Worm (Caenorhabditis elegans): Measurements from ENCODE around the gene Y116A8B.4.

Y116A8B.4 gene

DNA sequence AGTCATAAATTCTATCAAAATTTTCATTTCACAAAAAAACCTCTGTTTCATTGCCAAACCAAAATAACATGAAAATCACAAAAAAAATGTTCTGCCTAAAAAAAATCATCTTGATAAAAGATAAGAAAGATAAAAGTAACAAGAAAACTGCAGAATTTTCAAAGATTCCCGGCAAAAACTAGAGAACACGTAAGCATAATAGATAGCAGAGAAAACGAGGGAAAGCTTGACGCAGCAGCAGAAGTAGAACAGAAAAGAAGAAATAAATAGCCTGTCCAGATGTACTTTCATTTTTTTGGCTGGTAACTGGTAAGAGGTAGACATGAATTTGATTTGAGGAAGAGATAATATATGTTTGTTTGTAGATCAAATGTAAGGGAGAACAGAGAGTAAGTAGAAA lies 12.8 kb upstream of the Y116A8B.4 start:
- TF ChIP-seq ets-7 (tag; optimal IDR thresholded peaks at IDR 0.05) (no peak), tbx-11 (GFP tag; IDR thresholded peaks at IDR 0.05) (no peak), aly-1 (tag; optimal IDR thresholded peaks at IDR 0.05) (no peak)

DNA sequence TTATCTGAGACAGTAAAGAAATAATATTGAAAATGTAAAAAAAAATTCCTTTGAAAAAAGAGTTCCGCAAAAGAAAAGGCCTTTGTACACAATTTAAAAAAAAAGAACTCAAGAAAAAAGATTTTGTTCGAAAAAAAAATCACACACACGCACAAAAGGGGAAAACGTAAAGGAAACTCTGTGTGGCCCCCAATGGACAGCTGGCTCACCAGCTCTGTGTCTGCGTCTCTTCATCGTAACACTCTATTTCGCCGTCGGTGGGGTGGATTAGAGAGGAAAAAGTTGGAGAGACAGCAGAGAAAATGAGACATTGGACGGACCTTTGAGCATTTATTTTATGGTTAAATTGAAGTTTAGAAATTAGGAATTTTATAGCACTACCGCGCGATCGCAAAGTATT lies 8.5 kb upstream of the Y116A8B.4 start:
- no peak for TF ChIP-seq flt-1 (GFP tag; IDR thresholded peaks at IDR 0.05)
- TF ChIP-seq tbx-37 (GFP tag; conservative IDR thresholded peaks at IDR 0.05), result no peak
- no peak for TF ChIP-seq hmbx-1 (tag; optimal IDR thresholded peaks at IDR 0.05)
- no peak for TF ChIP-seq tra-4 (tag; optimal IDR thresholded peaks at IDR 0.05)
- no peak for TF ChIP-seq ceh-13 (GFP tag; optimal IDR thresholded peaks at IDR 0.05)
- no peak for TF ChIP-seq ets-7 (tag; optimal IDR thresholded peaks at IDR 0.05)
- no peak for TF ChIP-seq B0310.2 (tag; optimal IDR thresholded peaks at IDR 0.05)
- TF ChIP-seq ama-1 (optimal IDR thresholded peaks at IDR 0.05), result no peak
- TF ChIP-seq scrt-1 (GFP tag; IDR thresholded peaks at IDR 0.05), result no peak
- no peak for TF ChIP-seq hnd-1 (tag; optimal IDR thresholded peaks at IDR 0.05)
- TF ChIP-seq aly-1 (tag; optimal IDR thresholded peaks at IDR 0.05), result no peak
- TF ChIP-seq hmg-4 (GFP tag; optimal IDR thresholded peaks at IDR 0.05), result no peak
- no peak for TF ChIP-seq tbx-11 (GFP tag; IDR thresholded peaks at IDR 0.05)
- no peak for TF ChIP-seq sea-1 (GFP tag; conservative IDR thresholded peaks at IDR 0.05)

DNA sequence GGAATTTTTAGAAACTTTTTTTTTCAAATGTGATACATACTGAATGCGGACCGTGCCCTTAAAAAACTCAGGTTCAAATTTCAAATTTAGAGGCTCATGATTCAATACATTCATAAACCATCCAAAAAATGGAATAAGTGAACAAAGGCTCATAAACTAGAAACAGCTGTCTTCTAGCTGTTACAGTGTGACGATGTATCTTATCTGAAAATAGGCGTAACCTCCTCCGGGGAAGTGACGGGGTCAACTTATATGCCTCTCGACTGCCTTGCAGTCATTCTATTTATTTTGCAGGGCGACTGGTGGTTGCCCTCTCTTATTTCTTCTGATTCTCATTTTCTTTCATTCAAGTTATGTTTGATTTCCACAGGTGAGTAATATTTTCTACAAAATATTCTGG lies 7.5 kb upstream of the Y116A8B.4 start, which contains the start of gene Y116A8B.1:
Y116A8B.1 (plus strand) TSS at position 301 of the 400 bp plus-strand sequence.
- TF ChIP-seq hmbx-1 (tag; optimal IDR thresholded peaks at IDR 0.05) (no peak), flt-1 (GFP tag; IDR thresholded peaks at IDR 0.05) (no peak), tra-4 (tag; optimal IDR thresholded peaks at IDR 0.05) (no peak), ceh-36 (tag; optimal IDR thresholded peaks at IDR 0.05) (no peak), ceh-13 (GFP tag; optimal IDR thresholded peaks at IDR 0.05) (no peak), tbx-11 (GFP tag; IDR thresholded peaks at IDR 0.05) (no peak), F13C5.2 (tag; optimal IDR thresholded peaks at IDR 0.05) (no peak), scrt-1 (GFP tag; IDR thresholded peaks at IDR 0.05) (no peak), sea-1 (GFP tag; conservative IDR thresholded peaks at IDR 0.05) (no peak), aly-1 (tag; optimal IDR thresholded peaks at IDR 0.05) (no peak), tbx-37 (GFP tag; conservative IDR thresholded peaks at IDR 0.05) (no peak), ets-7 (tag; optimal IDR thresholded peaks at IDR 0.05) (no peak), pes-1 (GFP tag; IDR thresholded peaks at IDR 0.05) (no peak), hnd-1 (tag; optimal IDR thresholded peaks at IDR 0.05) (no peak), hmg-4 (GFP tag; optimal IDR thresholded peaks at IDR 0.05) (no peak), B0310.2 (tag; optimal IDR thresholded peaks at IDR 0.05) (no peak), ama-1 (optimal IDR thresholded peaks at IDR 0.05) (no peak)

DNA sequence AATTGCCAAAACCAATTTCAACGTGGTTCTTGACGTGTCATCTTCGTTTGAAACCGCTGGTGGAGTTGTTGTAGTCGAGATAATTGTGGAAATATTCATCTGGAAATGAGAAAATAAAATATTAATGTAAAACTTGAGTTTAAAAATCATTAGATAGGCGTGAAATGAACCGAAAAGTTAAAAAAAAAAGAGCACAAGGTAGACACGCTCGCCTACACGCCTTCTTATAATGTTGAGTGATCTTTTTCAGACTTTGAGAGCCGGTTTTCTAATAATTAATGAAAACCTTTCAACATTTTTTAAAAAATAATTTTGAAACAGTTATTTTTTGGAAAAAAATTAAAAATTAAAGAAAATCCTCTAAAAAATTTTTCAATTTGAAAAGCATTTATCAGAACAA lies 7.4 kb downstream of the Y116A8B.4 start, which contains the start of gene npr-32:
npr-32 (minus strand) TSS at position 101 of the 400 bp plus-strand sequence.
- TF ChIP-seq tra-4 (tag; optimal IDR thresholded peaks at IDR 0.05) (no peak), B0310.2 (tag; optimal IDR thresholded peaks at IDR 0.05) (no peak), scrt-1 (GFP tag; IDR thresholded peaks at IDR 0.05) (no peak), flt-1 (GFP tag; IDR thresholded peaks at IDR 0.05) (no peak), ceh-36 (tag; optimal IDR thresholded peaks at IDR 0.05) (no peak), hmbx-1 (tag; optimal IDR thresholded peaks at IDR 0.05) (no peak), ama-1 (optimal IDR thresholded peaks at IDR 0.05) (no peak), hnd-1 (tag; optimal IDR thresholded peaks at IDR 0.05) (no peak), aly-1 (tag; optimal IDR thresholded peaks at IDR 0.05) (no peak), hmg-4 (GFP tag; optimal IDR thresholded peaks at IDR 0.05) (no peak), F13C5.2 (tag; optimal IDR thresholded peaks at IDR 0.05) (no peak), tbx-37 (GFP tag; conservative IDR thresholded peaks at IDR 0.05) (no peak), pes-1 (GFP tag; IDR thresholded peaks at IDR 0.05) (no peak), sea-1 (GFP tag; conservative IDR thresholded peaks at IDR 0.05) (no peak), ceh-13 (GFP tag; optimal IDR thresholded peaks at IDR 0.05) (no peak)

DNA sequence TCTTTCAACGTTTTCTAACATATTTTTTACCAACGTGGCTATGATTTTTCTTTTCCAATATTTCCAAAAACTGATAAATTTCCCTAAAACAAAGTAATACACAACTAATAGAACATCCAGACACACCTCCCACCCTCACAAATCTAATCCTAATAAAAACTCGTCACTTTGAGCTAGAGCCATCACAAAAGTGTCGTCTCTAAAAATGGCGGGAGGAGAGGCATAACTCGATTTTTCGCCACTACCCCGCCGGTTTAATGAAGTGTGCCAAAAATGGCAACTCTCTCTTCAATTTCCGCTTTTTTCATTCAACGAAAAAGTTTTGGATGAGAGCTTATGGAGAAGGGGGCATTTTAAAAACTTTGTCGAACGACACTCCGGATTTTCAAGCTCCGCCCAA lies 9.3 kb downstream of the Y116A8B.4 start:
- TF ChIP-seq ama-1 (optimal IDR thresholded peaks at IDR 0.05) (no peak), B0310.2 (tag; optimal IDR thresholded peaks at IDR 0.05) (no peak), F13C5.2 (tag; optimal IDR thresholded peaks at IDR 0.05) (no peak), pes-1 (GFP tag; IDR thresholded peaks at IDR 0.05) (no peak), scrt-1 (GFP tag; IDR thresholded peaks at IDR 0.05) (no peak), ets-7 (tag; optimal IDR thresholded peaks at IDR 0.05) (no peak), aly-1 (tag; optimal IDR thresholded peaks at IDR 0.05) (no peak)

DNA sequence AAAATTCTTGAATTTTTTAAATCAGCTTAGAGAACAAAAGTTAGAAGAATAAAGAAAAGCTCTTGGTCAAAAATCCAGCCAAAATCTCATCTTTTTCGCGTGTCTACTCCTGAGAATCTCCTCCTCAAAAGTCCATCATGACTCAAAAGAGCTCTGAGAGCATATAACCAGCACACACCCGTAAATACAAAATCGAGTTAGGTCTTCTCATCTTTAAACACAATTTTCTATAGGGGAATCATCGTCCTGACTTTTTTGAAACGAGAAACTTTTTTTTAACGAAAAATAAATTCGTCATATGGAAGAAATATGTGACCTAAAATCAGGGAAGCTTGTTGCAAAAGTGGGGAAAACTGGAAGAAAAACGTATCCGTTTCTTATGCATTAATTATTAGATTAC lies 9.9 kb downstream of the Y116A8B.4 start:
- TF ChIP-seq hmbx-1 (tag; optimal IDR thresholded peaks at IDR 0.05) (no peak), scrt-1 (GFP tag; IDR thresholded peaks at IDR 0.05) (no peak), ets-7 (tag; optimal IDR thresholded peaks at IDR 0.05) (no peak), ama-1 (optimal IDR thresholded peaks at IDR 0.05) (no peak), ceh-36 (tag; optimal IDR thresholded peaks at IDR 0.05) (no peak), B0310.2 (tag; optimal IDR thresholded peaks at IDR 0.05) (no peak), tra-4 (tag; optimal IDR thresholded peaks at IDR 0.05) (no peak), pes-1 (GFP tag; IDR thresholded peaks at IDR 0.05) (no peak), hnd-1 (tag; optimal IDR thresholded peaks at IDR 0.05) (no peak), hmg-4 (GFP tag; optimal IDR thresholded peaks at IDR 0.05) (no peak), tbx-37 (GFP tag; conservative IDR thresholded peaks at IDR 0.05) (no peak), flt-1 (GFP tag; IDR thresholded peaks at IDR 0.05) (no peak), F13C5.2 (tag; optimal IDR thresholded peaks at IDR 0.05) (no peak), sea-1 (GFP tag; conservative IDR thresholded peaks at IDR 0.05) (no peak), tbx-11 (GFP tag; IDR thresholded peaks at IDR 0.05) (no peak), aly-1 (tag; optimal IDR thresholded peaks at IDR 0.05) (no peak), ceh-13 (GFP tag; optimal IDR thresholded peaks at IDR 0.05) (no peak)

DNA sequence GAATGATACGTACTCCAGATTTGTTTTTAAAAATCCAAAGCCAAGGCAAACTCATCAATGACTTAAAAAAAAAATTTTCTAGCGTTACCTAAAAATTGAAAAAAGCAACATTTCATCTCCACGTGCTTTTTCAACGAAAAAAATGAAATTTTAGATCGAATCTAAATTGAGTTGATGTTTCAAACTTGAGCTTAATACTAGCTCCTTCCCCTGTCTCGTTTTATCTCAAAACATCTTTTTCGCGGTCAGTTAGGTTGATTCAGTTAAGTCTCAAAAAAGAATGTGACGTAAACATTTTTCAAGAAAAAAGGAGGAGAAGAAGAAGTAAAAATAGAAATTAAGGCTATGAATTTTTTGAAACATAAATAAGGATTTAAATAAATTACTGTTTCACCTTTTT lies 13.5 kb downstream of the Y116A8B.4 start:
- no peak for TF ChIP-seq aly-1 (tag; optimal IDR thresholded peaks at IDR 0.05)
- no peak for TF ChIP-seq ets-7 (tag; optimal IDR thresholded peaks at IDR 0.05)
- TF ChIP-seq tbx-11 (GFP tag; IDR thresholded peaks at IDR 0.05), result no peak
- no peak for TF ChIP-seq ama-1 (optimal IDR thresholded peaks at IDR 0.05)
- no peak for TF ChIP-seq pes-1 (GFP tag; IDR thresholded peaks at IDR 0.05)
- TF ChIP-seq ceh-36 (tag; optimal IDR thresholded peaks at IDR 0.05), result no peak
- TF ChIP-seq hmg-4 (GFP tag; optimal IDR thresholded peaks at IDR 0.05), result no peak
- no peak for TF ChIP-seq tbx-37 (GFP tag; conservative IDR thresholded peaks at IDR 0.05)
- no peak for TF ChIP-seq ceh-13 (GFP tag; optimal IDR thresholded peaks at IDR 0.05)
- TF ChIP-seq F13C5.2 (tag; optimal IDR thresholded peaks at IDR 0.05), result no peak
